Worm (Caenorhabditis elegans) whole organism, midembryonic: ENCODE measurements around the gene T27A10.6.

ENCODE experiments used
- T22C8.4 ChIP-seq: fragments of 200-800 bp; sonication (Bioruptor generic); IDR thresholded peaks from 2 replicates; pipeline ENCODE4 v1.3.6; 2022; ENCODE audit warnings: missing genetic modification characterization, missing compliant biosample characterization
- cog-1 ChIP-seq: sonication (generic microtip); optimal IDR thresholded peaks from 2 replicates; lab custom pipeline; 2016; ENCODE audit warnings: missing genetic modification characterization, missing compliant biosample characterization
- flt-1 ChIP-seq: fragments of 200-800 bp; sonication (Bioruptor generic); IDR thresholded peaks from 2 replicates; pipeline ENCODE4 v1.3.6; 2022; ENCODE audit warnings: missing genetic modification characterization, missing compliant biosample characterization
- klf-2 ChIP-seq: fragments of 200-800 bp; sonication (Bioruptor generic); conservative IDR thresholded peaks from 2 replicates; pipeline ENCODE4 v1.3.6; 2022; ENCODE audit warnings: missing genetic modification reagents, missing genetic modification characterization, missing compliant biosample characterization
- med-1 ChIP-seq: sonication (generic microtip); optimal IDR thresholded peaks from 2 replicates; lab custom pipeline; 2017; ENCODE audit warnings: missing genetic modification characterization, mild to moderate bottlenecking, missing compliant biosample characterization, antibody characterized with exemption, missing genetic modification reagents; ENCODE audit not compliant: insufficient read depth
- ref-1 ChIP-seq: fragments of 200-800 bp; sonication (Bioruptor generic); conservative IDR thresholded peaks from 2 replicates; pipeline ENCODE4 v1.3.6; 2022; ENCODE audit warnings: missing genetic modification reagents, missing genetic modification characterization, missing compliant biosample characterization

- TF ChIP-seq med-1 (GFP tag; lab: Kevin White, UChicago) (no peak), cog-1 (tag; lab: Kevin White, UChicago) (no peak), klf-2 (GFP tag; lab: Robert Waterston, UW) (no peak), T22C8.4 (GFP tag; lab: Robert Waterston, UW) (no peak), ref-1 (no peak), flt-1 (GFP tag; lab: Robert Waterston, UW) (no peak)
Observed at ce11 chrX:3584481-3584880, 11.7 kb downstream of the T27A10.6 start.
